Fruit fly (Drosophila melanogaster) whole organism, embryonic: Measurements from ENCODE around the gene Sur.

Experiments
- ATbp ChIP-seq: fragments of 200-800 bp; sonication (Bioruptor generic); optimal IDR thresholded peaks from 2 replicates; lab custom pipeline; 2017; ENCODE audit warnings: missing biosample characterization, mild to moderate bottlenecking, missing genetic modification characterization, missing genetic modification reagents
- Adf1 ChIP-seq: fragments of 200-800 bp; sonication (Bioruptor generic); IDR thresholded peaks from 2 replicates; pipeline ENCODE4 v1.3.6; 2022; ENCODE audit warnings: missing biosample characterization, missing genetic modification characterization
- B-H2 ChIP-seq: fragments of 200-800 bp; sonication (Bioruptor generic); optimal IDR thresholded peaks from 2 replicates; lab custom pipeline; 2018; ENCODE audit warnings: missing biosample characterization, mild to moderate bottlenecking, missing genetic modification characterization
- Bdp1 ChIP-seq: fragments of 200-800 bp; sonication (Bioruptor generic); optimal IDR thresholded peaks from 3 replicates; lab custom pipeline; 2016; ENCODE audit warnings: missing biosample characterization, missing genetic modification characterization
- BtbVII ChIP-seq: fragments of 200-800 bp; sonication (Bioruptor generic); optimal IDR thresholded peaks from 3 replicates; lab custom pipeline; 2017; ENCODE audit warnings: missing biosample characterization, mild to moderate bottlenecking, missing genetic modification characterization
- CG1024 ChIP-seq: fragments of 200-800 bp; sonication (Bioruptor generic); IDR thresholded peaks from 2 replicates; pipeline ENCODE4 v1.3.6; 2022; ENCODE audit warnings: missing biosample characterization, missing genetic modification characterization
- CG11456 ChIP-seq: fragments of 200-800 bp; sonication (Bioruptor generic); IDR thresholded peaks from 3 replicates; pipeline ENCODE4 v1.3.6; 2022; ENCODE audit warnings: missing biosample characterization, missing genetic modification characterization
- CG1233 ChIP-seq: fragments of 200-800 bp; sonication (Bioruptor generic); optimal IDR thresholded peaks from 4 replicates; lab custom pipeline; 2018; ENCODE audit warnings: missing biosample characterization, mild to moderate bottlenecking, missing genetic modification characterization
- CG13775 ChIP-seq: fragments of 200-800 bp; sonication (Bioruptor generic); optimal IDR thresholded peaks from 3 replicates; lab custom pipeline; 2017; ENCODE audit warnings: missing biosample characterization, mild to moderate bottlenecking, missing genetic modification characterization
- CG13894 ChIP-seq: fragments of 200-800 bp; sonication (Bioruptor generic); optimal IDR thresholded peaks from 3 replicates; lab custom pipeline; 2018; ENCODE audit warnings: missing biosample characterization, mild to moderate bottlenecking, missing genetic modification characterization, moderate library complexity
- CG15514 ChIP-seq: fragments of 200-800 bp; sonication (Bioruptor generic); optimal IDR thresholded peaks from 3 replicates; lab custom pipeline; 2017; ENCODE audit warnings: missing biosample characterization, missing genetic modification characterization, mild to moderate bottlenecking, moderate library complexity, missing genetic modification reagents
- CG17359 ChIP-seq: fragments of 200-800 bp; sonication (Bioruptor generic); optimal IDR thresholded peaks from 3 replicates; lab custom pipeline; 2018; ENCODE audit warnings: missing biosample characterization, mild to moderate bottlenecking, missing genetic modification characterization, moderate library complexity
- CG18599 ChIP-seq: fragments of 200-800 bp; sonication (Bioruptor generic); optimal IDR thresholded peaks from 3 replicates; lab custom pipeline; 2017; ENCODE audit warnings: missing biosample characterization, missing genetic modification characterization, mild to moderate bottlenecking, moderate library complexity, missing genetic modification reagents
- CG18619 ChIP-seq: fragments of 200-800 bp; sonication (Bioruptor generic); optimal IDR thresholded peaks from 3 replicates; lab custom pipeline; 2017; ENCODE audit warnings: missing biosample characterization, mild to moderate bottlenecking, missing genetic modification characterization
- CG18764 ChIP-seq: fragments of 200-800 bp; sonication (Bioruptor generic); optimal IDR thresholded peaks from 3 replicates; lab custom pipeline; 2016; ENCODE audit warnings: missing biosample characterization, missing genetic modification characterization
- CG2120 ChIP-seq: fragments of 200-800 bp; sonication (Bioruptor generic); optimal IDR thresholded peaks from 3 replicates; lab custom pipeline; 2016; ENCODE audit warnings: missing biosample characterization, missing genetic modification characterization
- CG2199 ChIP-seq: fragments of 200-800 bp; sonication (Bioruptor generic); IDR thresholded peaks from 3 replicates; pipeline ENCODE4 v1.3.6; 2022; ENCODE audit warnings: missing biosample characterization, missing genetic modification characterization
- CG2678 ChIP-seq: fragments of 200-800 bp; sonication (Bioruptor generic); optimal IDR thresholded peaks from 3 replicates; lab custom pipeline; 2019; ENCODE audit warnings: missing biosample characterization, mild to moderate bottlenecking, missing genetic modification characterization, moderate library complexity
- CG4424 ChIP-seq: fragments of 200-800 bp; sonication (Bioruptor generic); optimal IDR thresholded peaks from 3 replicates; lab custom pipeline; 2016; ENCODE audit warnings: missing biosample characterization, missing genetic modification characterization
- CG4730 ChIP-seq: fragments of 200-800 bp; sonication (Bioruptor generic); IDR thresholded peaks from 2 replicates; pipeline ENCODE4 v1.3.6; 2022; ENCODE audit warnings: missing biosample characterization, missing genetic modification characterization
- CG6854 ChIP-seq: fragments of 200-800 bp; sonication (Bioruptor generic); optimal IDR thresholded peaks from 3 replicates; lab custom pipeline; 2017; ENCODE audit warnings: missing biosample characterization, mild to moderate bottlenecking, missing genetic modification characterization
- CG7839 ChIP-seq: fragments of 200-800 bp; sonication (Bioruptor generic); optimal IDR thresholded peaks from 3 replicates; lab custom pipeline; 2018; ENCODE audit warnings: missing biosample characterization, mild to moderate bottlenecking, missing genetic modification characterization, moderate library complexity
- CG7987 ChIP-seq: fragments of 200-800 bp; sonication (Bioruptor generic); optimal IDR thresholded peaks from 2 replicates; lab custom pipeline; 2018; ENCODE audit warnings: missing biosample characterization, mild to moderate bottlenecking, missing genetic modification characterization, moderate library complexity
- CG9215 ChIP-seq: fragments of 200-800 bp; sonication (Bioruptor generic); IDR thresholded peaks from 2 replicates; pipeline ENCODE4 v1.3.6; 2022; ENCODE audit warnings: missing biosample characterization, missing genetic modification characterization
- CG9797 ChIP-seq: fragments of 200-800 bp; sonication (Bioruptor generic); optimal IDR thresholded peaks from 3 replicates; lab custom pipeline; 2018; ENCODE audit warnings: missing biosample characterization, mild to moderate bottlenecking, missing genetic modification characterization
- CG9817 ChIP-seq: fragments of 200-800 bp; sonication (Bioruptor generic); optimal IDR thresholded peaks from 2 replicates; lab custom pipeline; 2018; ENCODE audit warnings: missing biosample characterization, mild to moderate bottlenecking, missing genetic modification characterization, moderate library complexity
- CG9932 ChIP-seq: fragments of 200-800 bp; sonication (Bioruptor generic); IDR thresholded peaks from 2 replicates; pipeline ENCODE4 v1.3.6; 2022; ENCODE audit warnings: missing biosample characterization, missing genetic modification characterization
- CHES-1-like ChIP-seq: fragments of 200-800 bp; sonication (Bioruptor generic); optimal IDR thresholded peaks from 2 replicates; lab custom pipeline; 2016; ENCODE audit warnings: missing biosample characterization, missing genetic modification characterization
- Deaf1 ChIP-seq: fragments of 200-800 bp; optimal IDR thresholded peaks from 3 replicates; lab custom pipeline; 2019; ENCODE audit warnings: missing biosample characterization, mild to moderate bottlenecking, missing genetic modification characterization, moderate library complexity
- Drgx ChIP-seq: fragments of 200-800 bp; sonication (Bioruptor generic); IDR thresholded peaks from 2 replicates; pipeline ENCODE4 v1.3.6; 2022; ENCODE audit warnings: missing biosample characterization, missing genetic modification characterization
- GATAe ChIP-seq: fragments of 200-800 bp; sonication (Bioruptor generic); conservative IDR thresholded peaks from 2 replicates; pipeline ENCODE4 v1.3.6; 2022; ENCODE audit warnings: missing biosample characterization, missing genetic modification characterization
- Hey ChIP-seq: fragments of 200-800 bp; sonication (Bioruptor generic); optimal IDR thresholded peaks from 3 replicates; lab custom pipeline; 2018; ENCODE audit warnings: missing biosample characterization, mild to moderate bottlenecking, missing genetic modification characterization
- HmgZ ChIP-seq: fragments of 200-800 bp; sonication (Bioruptor generic); optimal IDR thresholded peaks from 2 replicates; lab custom pipeline; 2018; ENCODE audit warnings: missing biosample characterization, mild to moderate bottlenecking, missing genetic modification characterization
- Jarid2 ChIP-seq: fragments of 200-800 bp; sonication (Bioruptor generic); optimal IDR thresholded peaks from 3 replicates; lab custom pipeline; 2017; ENCODE audit warnings: mild to moderate bottlenecking, missing biosample characterization, missing genetic modification reagents, missing genetic modification characterization
- Kr ChIP-seq: fragments of 200-800 bp; sonication (Bioruptor generic); optimal IDR thresholded peaks from 2 replicates; lab custom pipeline; 2017; ENCODE audit warnings: missing biosample characterization, mild to moderate bottlenecking, missing genetic modification characterization
- Med ChIP-seq: fragments of 200-800 bp; sonication (Bioruptor generic); peaks from one replicate; lab custom pipeline; 2016; ENCODE audit warnings: missing biosample characterization, missing genetic modification characterization, mild to moderate bottlenecking, inconsistent platforms, moderate library complexity
- Ssrp ChIP-seq: fragments of 200-800 bp; sonication (Bioruptor generic); optimal IDR thresholded peaks from 2 replicates; lab custom pipeline; 2018; ENCODE audit warnings: missing biosample characterization, mild to moderate bottlenecking, missing genetic modification characterization, moderate library complexity
- dmrt99B ChIP-seq: fragments of 200-800 bp; sonication (Bioruptor generic); optimal IDR thresholded peaks from 2 replicates; lab custom pipeline; 2018; ENCODE audit warnings: missing biosample characterization, mild to moderate bottlenecking, missing genetic modification characterization, moderate library complexity
- grn ChIP-seq: fragments of 200-800 bp; sonication (Bioruptor generic); optimal IDR thresholded peaks from 3 replicates; lab custom pipeline; 2017; ENCODE audit warnings: missing biosample characterization, missing genetic modification characterization
- ind ChIP-seq: fragments of 200-800 bp; sonication (Bioruptor generic); optimal IDR thresholded peaks from 3 replicates; lab custom pipeline; 2016; ENCODE audit warnings: missing biosample characterization, missing genetic modification characterization
- lab ChIP-seq: fragments of 200-800 bp; sonication (Bioruptor generic); optimal IDR thresholded peaks from 3 replicates; lab custom pipeline; 2017; ENCODE audit warnings: missing biosample characterization, missing genetic modification characterization, mild to moderate bottlenecking, moderate library complexity, missing genetic modification reagents
- mam ChIP-seq: fragments of 200-800 bp; sonication (Bioruptor generic); optimal IDR thresholded peaks from 3 replicates; lab custom pipeline; 2016; ENCODE audit warnings: missing biosample characterization, missing genetic modification characterization
- mirr ChIP-seq: fragments of 200-800 bp; sonication (Bioruptor generic); optimal IDR thresholded peaks from 3 replicates; lab custom pipeline; 2018; ENCODE audit warnings: missing biosample characterization, mild to moderate bottlenecking, missing genetic modification characterization
- nmo ChIP-seq: fragments of 200-800 bp; sonication (Bioruptor generic); optimal IDR thresholded peaks from 2 replicates; lab custom pipeline; 2018; ENCODE audit warnings: missing biosample characterization, mild to moderate bottlenecking, missing genetic modification characterization, moderate library complexity
- onecut ChIP-seq: fragments of 200-800 bp; sonication (Bioruptor generic); IDR thresholded peaks from 2 replicates; pipeline ENCODE4 v1.3.6; 2022; ENCODE audit warnings: missing biosample characterization, missing genetic modification characterization
- pzg ChIP-seq: fragments of 200-800 bp; sonication (Bioruptor generic); optimal IDR thresholded peaks from 3 replicates; lab custom pipeline; 2018; ENCODE audit warnings: missing biosample characterization, mild to moderate bottlenecking, missing genetic modification characterization, moderate library complexity
- ro ChIP-seq: fragments of 200-800 bp; sonication (Bioruptor generic); IDR thresholded peaks from 2 replicates; pipeline ENCODE4 v1.3.6; 2022; ENCODE audit warnings: missing biosample characterization, missing genetic modification characterization
- row ChIP-seq: fragments of 200-800 bp; sonication (Bioruptor generic); IDR thresholded peaks from 3 replicates; pipeline ENCODE4 v1.3.6; 2022; ENCODE audit warnings: missing biosample characterization, missing genetic modification characterization
- sens ChIP-seq: fragments of 200-800 bp; sonication (Bioruptor generic); peaks from one replicate; lab custom pipeline; 2016; ENCODE audit warnings: missing biosample characterization, missing genetic modification characterization
- slbo ChIP-seq: fragments of 200-800 bp; sonication (Bioruptor generic); IDR thresholded peaks from 2 replicates; pipeline ENCODE4 v1.3.6; 2022; ENCODE audit warnings: missing biosample characterization, missing genetic modification characterization
- usp ChIP-seq: fragments of >200 bp; optimal IDR thresholded peaks from 2 replicates; lab custom pipeline; 2017; ENCODE audit warnings: missing biosample characterization, missing genetic modification characterization

The Sur gene

dm6 chr2L:10144236-10144953, 54.5 kb downstream of the Sur start, which contains the start of gene CG4839 (continued):
- TF ChIP-seq HmgZ (peak; percentile 3), CG2120 (peak; percentile 35), CG7987 (peak; percentile 1), Adf1 (GFP tag; lab: Robert Waterston, UW) (peak; percentile 94), CG2678 (tag; lab: Kevin White, UChicago) (peak; percentile 27), onecut (no peak), CG11456 (GFP tag; lab: Robert Waterston, UW) (no peak), CG4424 (GFP tag; lab: Kevin White, UChicago) (no peak), CG13894 (peak; percentile 3), CG7839 (tag; lab: Kevin White, UChicago) (peak; percentile 13), BtbVII (GFP tag; lab: Kevin White, UChicago) (peak; percentile 75), CG1233 (GFP tag; lab: Kevin White, UChicago) (no peak), ind (GFP tag; lab: Kevin White, UChicago) (no peak), CG9932 (GFP tag; lab: Robert Waterston, UW) (peak; percentile 43; the same call in 1 of the 2 replicates), CG9215 (GFP tag; lab: Robert Waterston, UW) (peak; percentile 45; the same call in 1 of the 2 replicates), lab (GFP tag; lab: Kevin White, UChicago) (peak; percentile 51), sens (GFP tag; lab: Kevin White, UChicago) (peak; percentile 30), mam (peak; percentile 3), CG9817 (tag; lab: Kevin White, UChicago) (no peak), CG2199 (GFP tag; lab: Robert Waterston, UW) (peak; percentile 22; the same call in 1 of the 3 replicates), grn (GFP tag; lab: Kevin White, UChicago) (peak; percentile 69), GATAe (GFP tag; lab: Robert Waterston, UW) (peak; percentile 87), usp (GFP tag; lab: Kevin White, UChicago) (no peak), CG1024 (GFP tag; lab: Robert Waterston, UW) (no peak), mirr (GFP tag; lab: Kevin White, UChicago) (peak; percentile 90), ro (GFP tag; lab: Robert Waterston, UW) (no peak), Jarid2 (GFP tag; lab: Kevin White, UChicago) (peak; percentile 18), Ssrp (tag; lab: Kevin White, UChicago) (no peak), CG18599 (GFP tag; lab: Kevin White, UChicago) (peak; percentile 42), B-H2 (GFP tag; lab: Kevin White, UChicago) (no peak), CG17359 (tag; lab: Kevin White, UChicago) (no peak), dmrt99B (peak; percentile 7), pzg (GFP tag; lab: Kevin White, UChicago) (peak; percentile 5), Hey (tag; lab: Kevin White, UChicago) (peak; percentile 78), CG4730 (GFP tag; lab: Robert Waterston, UW) (no peak), Med (peak; percentile 79)
- TF ChIP-seq, all 482 proteins: peak for 43

- no peak for TF ChIP-seq Kr (GFP tag; lab: Kevin White, UChicago)
- no peak for TF ChIP-seq CG18764 (GFP tag; lab: Kevin White, UChicago)
- no peak for TF ChIP-seq CG18619 (GFP tag; lab: Kevin White, UChicago)
- TF ChIP-seq CG13775 (GFP tag; lab: Kevin White, UChicago) = peak; percentile 53
- TF ChIP-seq row (GFP tag; lab: Robert Waterston, UW) = no peak
- no peak for TF ChIP-seq Bdp1
- TF ChIP-seq Jarid2 (GFP tag; lab: Kevin White, UChicago) = peak; percentile 8
- TF ChIP-seq CG6854 (GFP tag; lab: Kevin White, UChicago) = peak; percentile 42
- TF ChIP-seq Drgx = peak; percentile 14; the same call in 1 of the 2 replicates
- no peak for TF ChIP-seq CG9797
- TF ChIP-seq nmo (GFP tag; lab: Kevin White, UChicago) = peak; percentile 43
- TF ChIP-seq ATbp (GFP tag; lab: Kevin White, UChicago) = no peak
- no peak for TF ChIP-seq slbo (GFP tag; lab: Robert Waterston, UW)
- TF ChIP-seq CHES-1-like (GFP tag; lab: Kevin White, UChicago) = no peak
- peak; percentile 21 for TF ChIP-seq Deaf1 (tag; lab: Kevin White, UChicago)
- TF ChIP-seq CG15514 = peak; percentile 58
Measured at dm6 chr2L:10143334-10143733, 55.6 kb downstream of the Sur start.
